Worm (Caenorhabditis elegans): ENCODE measurements around the gene ZK643.5.

ce11 chrIII:8974835-8975234, 18.8 kb upstream of the ZK643.5 start:
- TF ChIP-seq ama-1 (optimal IDR thresholded peaks at IDR 0.05) (no peak), nhr-237 (tag; optimal IDR thresholded peaks at IDR 0.05) (no peak), ztf-11 (tag; optimal IDR thresholded peaks at IDR 0.05) (no peak), zag-1 (tag; optimal IDR thresholded peaks at IDR 0.05) (no peak)

Measured in whole organism, L2 larva.